Worm (Caenorhabditis elegans) whole organism, young adult: ENCODE measurements around the gene T20G5.8.
"Not testable (repeated sequence)": the region's sequence is repeated elsewhere in the genome, so short reads cannot be mapped to it uniquely, and the experiment has no call there.

Source experiments
- K11D2.4 ChIP-seq: fragments of 200-800 bp; sonication (Bioruptor generic); IDR thresholded peaks from 2 replicates; pipeline ENCODE4 v1.3.6; 2022; ENCODE audit warnings: missing genetic modification reagents, missing genetic modification characterization, missing compliant biosample characterization
- lir-1 ChIP-seq: fragments of 200-800 bp; sonication (Bioruptor generic); conservative IDR thresholded peaks from 2 replicates; pipeline ENCODE4 v1.3.6; 2022; ENCODE audit warnings: missing genetic modification reagents, missing genetic modification characterization, missing compliant biosample characterization
- ztf-6 ChIP-seq: fragments of 200-800 bp; sonication (Bioruptor generic); IDR thresholded peaks from 2 replicates; pipeline ENCODE4 v1.3.6; 2022; ENCODE audit warnings: missing genetic modification reagents, missing genetic modification characterization, missing compliant biosample characterization

- not testable (repeated sequence) for TF ChIP-seq ztf-6; K11D2.4 (GFP tag; lab: Robert Waterston, UW); lir-1 (GFP tag; lab: Robert Waterston, UW)
These were observed 22.7 kb downstream of the T20G5.8 start, which contains the start of gene Y70G10A.4 for ce11 chrIII:10221860-10222259.
